Comparison of ENCODE assay signal across 2 worm cellular contexts in the genomic region with DNA sequence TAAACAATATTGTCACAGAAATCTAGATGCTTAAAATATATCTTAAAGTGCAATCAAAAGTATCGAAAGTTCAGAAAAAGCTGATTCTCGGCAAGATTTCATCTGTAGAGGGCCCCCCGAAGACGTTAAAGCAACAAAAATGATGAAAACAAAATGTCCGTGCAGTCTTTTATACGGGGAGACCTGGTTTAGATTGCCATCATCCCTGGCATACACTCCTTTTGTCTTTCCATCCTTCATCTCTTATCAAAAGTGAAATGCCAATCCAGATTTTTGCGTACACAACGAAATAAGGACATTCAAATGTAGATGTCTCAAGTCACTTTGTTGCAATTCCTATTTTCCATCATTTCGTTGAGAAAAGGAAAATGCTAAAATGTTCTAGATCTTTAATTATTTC.
A peak's percentile ranks its signal among the peaks of the same experiment; 100 is the strongest.
TF ChIP-seq lines count a peak whose summit lies in the region.

No protein-coding gene starts in this region.

TF ChIP-seq in whole organism, L4 larva, 104 proteins besides CTCF, POLR2A, EP300 and RAD21:
- TF ChIP-seq Y105C5A.15 (GFP tag; IDR thresholded peaks at IDR 0.05; lab: Robert Waterston, UW) (no peak), ceh-28 (tag; optimal IDR thresholded peaks at IDR 0.05; lab: Kevin White, UChicago) (no peak), lin-39 (tag; optimal IDR thresholded peaks at IDR 0.05; lab: Kevin White, UChicago) (no peak), Y5F2A.4 (GFP tag; optimal IDR thresholded peaks at IDR 0.05; lab: Kevin White, UChicago) (no peak), aha-1 (tag; lab: Kevin White, UChicago) (peak; percentile 83), zfp-3 (GFP tag; conservative IDR thresholded peaks at IDR 0.05; lab: Robert Waterston, UW) (no peak), saeg-2 (GFP tag; IDR thresholded peaks at IDR 0.05; lab: Robert Waterston, UW) (no peak), lsy-2 (tag; optimal IDR thresholded peaks at IDR 0.05; lab: Kevin White, UChicago) (no peak), daf-8 (GFP tag; IDR thresholded peaks at IDR 0.05; lab: Robert Waterston, UW) (no peak)

TF ChIP-seq in whole organism, mixed stage, embryonic, 35 proteins besides CTCF, POLR2A, EP300 and RAD21:
- no peak for TF ChIP-seq mls-2 (tag; optimal IDR thresholded peaks at IDR 0.05; lab: Kevin White, UChicago)
- TF ChIP-seq elt-1 (tag; optimal IDR thresholded peaks at IDR 0.05; lab: Kevin White, UChicago; ENCODE audit: borderline replicate concordance, insufficient read depth) = peak; percentile 72
